Fruit fly (Drosophila melanogaster): ENCODE results near the gene p130CAS.

p130CAS gene

dm6 chr3L:199754-200596 lies 47.3 kb downstream of the p130CAS start, which contains the start of the genes rno and mri (continued):
- no peak for TF ChIP-seq bigmax (GFP tag; optimal IDR thresholded peaks at IDR 0.05)
- peak; percentile 69 for TF ChIP-seq CG18599 (GFP tag; optimal IDR thresholded peaks at IDR 0.05)
- no peak for TF ChIP-seq CHES-1-like (GFP tag; optimal IDR thresholded peaks at IDR 0.05)
- no peak for TF ChIP-seq psq (GFP tag; optimal IDR thresholded peaks at IDR 0.05)
- TF ChIP-seq CG1647 (GFP tag; optimal IDR thresholded peaks at IDR 0.05) = no peak
- peak; percentile 87 for TF ChIP-seq CG13775 (GFP tag; optimal IDR thresholded peaks at IDR 0.05)
- TF ChIP-seq pb (GFP tag; optimal IDR thresholded peaks at IDR 0.05) = no peak
- TF ChIP-seq CG6765 (GFP tag; optimal IDR thresholded peaks at IDR 0.05) = no peak
- TF ChIP-seq CG3726 (GFP tag; IDR thresholded peaks at IDR 0.05) = no peak
- no peak for TF ChIP-seq cg (GFP tag; optimal IDR thresholded peaks at IDR 0.05)
- TF ChIP-seq trh (GFP tag; optimal IDR thresholded peaks at IDR 0.05) = peak; percentile 44
- no peak for TF ChIP-seq C15 (GFP tag; IDR thresholded peaks at IDR 0.05)
- TF ChIP-seq CG4730 (GFP tag; IDR thresholded peaks at IDR 0.05) = peak; percentile 72
- TF ChIP-seq HLH4C (GFP tag; IDR thresholded peaks at IDR 0.05; ENCODE audit: partially characterized antibody) = peak; percentile 91
- TF ChIP-seq CG14965 (GFP tag; optimal IDR thresholded peaks at IDR 0.05; ENCODE audit: borderline replicate concordance) = no peak
- TF ChIP-seq nom (GFP tag; optimal IDR thresholded peaks at IDR 0.05) = no peak
- peak; percentile 58 for TF ChIP-seq CG4617 (GFP tag; optimal IDR thresholded peaks at IDR 0.05; ENCODE audit: borderline replicate concordance)
- peak; percentile 74 for TF ChIP-seq ind (GFP tag; optimal IDR thresholded peaks at IDR 0.05)
- TF ChIP-seq Ada2b (GFP tag; IDR thresholded peaks at IDR 0.05) = peak; percentile 59; the same call in 1 of the 2 replicates
- TF ChIP-seq knrl (GFP tag; IDR thresholded peaks at IDR 0.05; ENCODE audit: partially characterized antibody) = peak; percentile 95
- no peak for TF ChIP-seq Poxn (GFP tag; IDR thresholded peaks at IDR 0.05)
- no peak for TF ChIP-seq corto (GFP tag; optimal IDR thresholded peaks at IDR 0.05)
- peak; percentile 71 for TF ChIP-seq Hmr (GFP tag; optimal IDR thresholded peaks at IDR 0.05)
- TF ChIP-seq stwl (tag; optimal IDR thresholded peaks at IDR 0.05) = peak; percentile 63
- TF ChIP-seq CG5180 (GFP tag; optimal IDR thresholded peaks at IDR 0.05) = peak; percentile 53
- no peak for TF ChIP-seq sima (GFP tag; optimal IDR thresholded peaks at IDR 0.05)
- peak; percentile 51 for TF ChIP-seq cwo (GFP tag; optimal IDR thresholded peaks at IDR 0.05)
- no peak for TF ChIP-seq CG6254 (GFP tag; optimal IDR thresholded peaks at IDR 0.05)
- peak; percentile 57; the same call in 1 of the 2 replicates for TF ChIP-seq CG14014 (GFP tag; IDR thresholded peaks at IDR 0.05)
- TF ChIP-seq kah (GFP tag; optimal IDR thresholded peaks at IDR 0.05) = no peak
- TF ChIP-seq CG8290 (GFP tag; optimal IDR thresholded peaks at IDR 0.05) = peak; percentile 16
- TF ChIP-seq CG8290 (tag; optimal IDR thresholded peaks at IDR 0.05) = peak in 1 of 2 experiments; percentile 3
- TF ChIP-seq CG4707 (GFP tag; optimal IDR thresholded peaks at IDR 0.05) = no peak
- no peak for TF ChIP-seq CG11398 (GFP tag; optimal IDR thresholded peaks at IDR 0.05)
- TF ChIP-seq CG31224 (GFP tag; IDR thresholded peaks at IDR 0.05) = no peak; the same call in 1 of the 2 replicates
- peak; percentile 95 for TF ChIP-seq Dll (GFP tag; IDR thresholded peaks at IDR 0.05; ENCODE audit: partially characterized antibody)
- no peak for TF ChIP-seq CG7987 (GFP tag; optimal IDR thresholded peaks at IDR 0.05)
- peak; percentile 99 for TF ChIP-seq phol (tag; optimal IDR thresholded peaks at IDR 0.05)
- peak; percentile 50 for TF ChIP-seq CG10462 (GFP tag; optimal IDR thresholded peaks at IDR 0.05)
- TF ChIP-seq Lim3 (GFP tag; IDR thresholded peaks at IDR 0.05) = no peak
- no peak for TF ChIP-seq NC2β (GFP tag; optimal IDR thresholded peaks at IDR 0.05)
- TF ChIP-seq pan (optimal IDR thresholded peaks at IDR 0.05) = no peak
- TF ChIP-seq pan (GFP tag; optimal IDR thresholded peaks at IDR 0.05 in 1 of 2, IDR thresholded peaks at IDR 0.05 in 1 of 2) = peak in 1 of 2 experiments; percentile 85
- TF ChIP-seq hbn (GFP tag; IDR thresholded peaks at IDR 0.05; ENCODE audit: partially characterized antibody) = peak; percentile 91
- peak; percentile 65; the same call in 2 of the 3 replicates for TF ChIP-seq B-H1 (GFP tag; IDR thresholded peaks at IDR 0.05)
- peak; percentile 85 for TF ChIP-seq CG10543 (GFP tag; optimal IDR thresholded peaks at IDR 0.05)
- TF ChIP-seq ci (GFP tag; IDR thresholded peaks at IDR 0.05) = peak; percentile 61; the same call in 2 of the 3 replicates
- no peak for TF ChIP-seq Bdp1 (GFP tag; optimal IDR thresholded peaks at IDR 0.05)
- TF ChIP-seq cas (GFP tag; IDR thresholded peaks at IDR 0.05) = no peak

All from whole organism, embryonic.